Fruit fly (Drosophila melanogaster) whole organism, embryonic: ENCODE data around the gene MsrA.
A peak's percentile ranks its signal among the peaks of the same experiment; 100 is the strongest.

Experiments used
- ATbp ChIP-seq: fragments of 200-800 bp; sonication (Bioruptor generic); optimal IDR thresholded peaks from 2 replicates; lab custom pipeline; 2017; ENCODE audit warnings: missing biosample characterization, mild to moderate bottlenecking, missing genetic modification characterization, missing genetic modification reagents
- CG1024 ChIP-seq: fragments of 200-800 bp; sonication (Bioruptor generic); IDR thresholded peaks from 2 replicates; pipeline ENCODE4 v1.3.6; 2022; ENCODE audit warnings: missing biosample characterization, missing genetic modification characterization
- CG10366 ChIP-seq: fragments of 200-800 bp; sonication (Bioruptor generic); IDR thresholded peaks from 2 replicates; pipeline ENCODE4 v1.3.6; 2022; ENCODE audit warnings: missing biosample characterization, missing genetic modification characterization
- CG11504 ChIP-seq: fragments of 200-800 bp; sonication (Bioruptor generic); optimal IDR thresholded peaks from 3 replicates; lab custom pipeline; 2019; ENCODE audit warnings: missing biosample characterization, mild to moderate bottlenecking, missing genetic modification characterization, moderate library complexity
- CG11695 ChIP-seq: fragments of 200-800 bp; sonication (Bioruptor generic); IDR thresholded peaks from 3 replicates; pipeline ENCODE4 v1.3.6; 2022; ENCODE audit warnings: missing biosample characterization, missing genetic modification characterization
- CG12659 ChIP-seq: fragments of 200-800 bp; sonication (Bioruptor generic); optimal IDR thresholded peaks from 3 replicates; lab custom pipeline; 2017; ENCODE audit warnings: mild to moderate bottlenecking, missing biosample characterization, missing genetic modification reagents, missing genetic modification characterization
- CG12769 ChIP-seq: fragments of 200-800 bp; sonication (Bioruptor generic); optimal IDR thresholded peaks from 2 replicates; lab custom pipeline; 2019; ENCODE audit warnings: missing biosample characterization, mild to moderate bottlenecking, missing genetic modification characterization, moderate library complexity
- CG13123 ChIP-seq: fragments of 200-800 bp; sonication (Bioruptor generic); optimal IDR thresholded peaks from 2 replicates; lab custom pipeline; 2016; ENCODE audit warnings: missing biosample characterization, missing genetic modification characterization
- CG14710 ChIP-seq: fragments of 200-800 bp; sonication (Bioruptor generic); optimal IDR thresholded peaks from 3 replicates; lab custom pipeline; 2019; ENCODE audit warnings: missing biosample characterization, mild to moderate bottlenecking, missing genetic modification characterization, moderate library complexity
- CG15011 ChIP-seq: fragments of 200-800 bp; sonication (Bioruptor generic); optimal IDR thresholded peaks from 3 replicates; lab custom pipeline; 2018; ENCODE audit warnings: missing biosample characterization, mild to moderate bottlenecking, missing genetic modification characterization
- CG17385 ChIP-seq: fragments of 200-800 bp; sonication (Bioruptor generic); optimal IDR thresholded peaks from 3 replicates; lab custom pipeline; 2018; ENCODE audit warnings: missing biosample characterization, mild to moderate bottlenecking, missing genetic modification characterization
- CG17912 ChIP-seq: fragments of 200-800 bp; sonication (Bioruptor generic); optimal IDR thresholded peaks from 2 replicates; lab custom pipeline; 2018; ENCODE audit warnings: missing biosample characterization, mild to moderate bottlenecking, missing genetic modification characterization
- CG2116 ChIP-seq: fragments of 200-800 bp; sonication (Bioruptor generic); optimal IDR thresholded peaks from 3 replicates; lab custom pipeline; 2018; ENCODE audit warnings: missing biosample characterization, mild to moderate bottlenecking, missing genetic modification characterization
- CG2120 ChIP-seq: fragments of 200-800 bp; sonication (Bioruptor generic); optimal IDR thresholded peaks from 3 replicates; lab custom pipeline; 2016; ENCODE audit warnings: missing biosample characterization, missing genetic modification characterization
- CG2678 ChIP-seq: fragments of 200-800 bp; sonication (Bioruptor generic); optimal IDR thresholded peaks from 3 replicates; lab custom pipeline; 2019; ENCODE audit warnings: missing biosample characterization, mild to moderate bottlenecking, missing genetic modification characterization, moderate library complexity
- CG2889 ChIP-seq: fragments of 200-800 bp; sonication (Bioruptor generic); IDR thresholded peaks from 3 replicates; pipeline ENCODE4 v1.3.6; 2022; ENCODE audit warnings: missing biosample characterization, missing genetic modification characterization
- CG3163 ChIP-seq: fragments of 200-800 bp; sonication (Bioruptor generic); optimal IDR thresholded peaks from 3 replicates; lab custom pipeline; 2016; ENCODE audit warnings: missing biosample characterization, missing genetic modification characterization
- CG32532 ChIP-seq: fragments of 200-800 bp; sonication (Bioruptor generic); IDR thresholded peaks from 2 replicates; pipeline ENCODE4 v1.3.6; 2022; ENCODE audit warnings: missing biosample characterization, missing genetic modification characterization
- CG32772 ChIP-seq: fragments of 200-800 bp; sonication (Bioruptor generic); IDR thresholded peaks from 2 replicates; pipeline ENCODE4 v1.3.6; 2022; ENCODE audit warnings: missing biosample characterization, missing genetic modification characterization
- CG42726 ChIP-seq: fragments of 200-800 bp; sonication (Bioruptor generic); IDR thresholded peaks from 2 replicates; pipeline ENCODE4 v1.3.6; 2022; ENCODE audit warnings: missing biosample characterization, missing genetic modification characterization; ENCODE audit not compliant: partially characterized antibody
- CG7963 ChIP-seq: fragments of 200-800 bp; sonication (Bioruptor generic); IDR thresholded peaks from 3 replicates; pipeline ENCODE4 v1.3.6; 2022; ENCODE audit warnings: missing biosample characterization, missing genetic modification characterization; ENCODE audit not compliant: partially characterized antibody
- CG8290 ChIP-seq, 3 experiments: fragments of 200-800 bp; sonication (Bioruptor generic); optimal IDR thresholded peaks; 2 replicates each; lab custom pipeline; 2016 to 2019; ENCODE audit warnings: missing biosample characterization in 3 of 3, missing genetic modification characterization in 3 of 3, mild to moderate bottlenecking in 2 of 3, moderate library complexity in 1 of 3
- CG8388 ChIP-seq: fragments of 200-800 bp; sonication (Bioruptor generic); optimal IDR thresholded peaks from 2 replicates; lab custom pipeline; 2019; ENCODE audit warnings: missing biosample characterization, mild to moderate bottlenecking, missing genetic modification characterization, moderate library complexity
- CG8944 ChIP-seq: fragments of 200-800 bp; sonication (Bioruptor generic); optimal IDR thresholded peaks from 3 replicates; lab custom pipeline; 2016; ENCODE audit warnings: missing biosample characterization, missing genetic modification characterization
- CG9817 ChIP-seq: fragments of 200-800 bp; sonication (Bioruptor generic); optimal IDR thresholded peaks from 2 replicates; lab custom pipeline; 2018; ENCODE audit warnings: missing biosample characterization, mild to moderate bottlenecking, missing genetic modification characterization, moderate library complexity
- Deaf1 ChIP-seq: fragments of 200-800 bp; optimal IDR thresholded peaks from 3 replicates; lab custom pipeline; 2019; ENCODE audit warnings: missing biosample characterization, mild to moderate bottlenecking, missing genetic modification characterization, moderate library complexity
- Dll ChIP-seq: fragments of 200-800 bp; sonication (Bioruptor generic); IDR thresholded peaks from 4 replicates; pipeline ENCODE4 v1.3.6; 2022; ENCODE audit warnings: missing biosample characterization, missing genetic modification characterization; ENCODE audit not compliant: partially characterized antibody
- Dref ChIP-seq: fragments of 200-800 bp; sonication (Bioruptor generic); IDR thresholded peaks from 2 replicates; pipeline ENCODE4 v1.3.6; 2022; ENCODE audit warnings: missing biosample characterization, missing genetic modification characterization
- Fer3 ChIP-seq: fragments of 200-800 bp; sonication (Bioruptor generic); optimal IDR thresholded peaks from 2 replicates; lab custom pipeline; 2018; ENCODE audit warnings: missing biosample characterization, mild to moderate bottlenecking, missing genetic modification characterization, moderate library complexity
- Gsc ChIP-seq: fragments of 200-800 bp; sonication (Bioruptor generic); IDR thresholded peaks from 2 replicates; pipeline ENCODE4 v1.3.6; 2022; ENCODE audit warnings: missing biosample characterization, missing genetic modification characterization
- HLH3B ChIP-seq: fragments of 200-800 bp; sonication (Bioruptor generic); IDR thresholded peaks from 2 replicates; pipeline ENCODE4 v1.3.6; 2022; ENCODE audit warnings: missing biosample characterization, missing genetic modification characterization
- Jarid2 ChIP-seq: fragments of 200-800 bp; sonication (Bioruptor generic); optimal IDR thresholded peaks from 3 replicates; lab custom pipeline; 2017; ENCODE audit warnings: mild to moderate bottlenecking, missing biosample characterization, missing genetic modification reagents, missing genetic modification characterization
- Lhr ChIP-seq: fragments of 200-800 bp; sonication (Bioruptor generic); optimal IDR thresholded peaks from 3 replicates; lab custom pipeline; 2017; ENCODE audit warnings: mild to moderate bottlenecking, missing biosample characterization, missing genetic modification reagents, missing genetic modification characterization
- Med ChIP-seq: fragments of 200-800 bp; sonication (Bioruptor generic); peaks from one replicate; lab custom pipeline; 2016; ENCODE audit warnings: missing biosample characterization, missing genetic modification characterization, mild to moderate bottlenecking, inconsistent platforms, moderate library complexity
- Sin3A ChIP-seq: fragments of >200 bp; optimal IDR thresholded peaks from 2 replicates; lab custom pipeline; 2018
- Trl ChIP-seq, 3 experiments: fragments of >200 bp in 2 of 3; fragments of 200-800 bp in 1 of 3; sonication (Bioruptor generic) in 1 of 3; optimal IDR thresholded peaks; 2 replicates in 1 of 3; 3 replicates in 2 of 3; lab custom pipeline; 2016 to 2017; ENCODE audit warnings: missing biosample characterization in 1 of 3, missing genetic modification characterization in 1 of 3
- cg ChIP-seq: fragments of 200-800 bp; sonication (Bioruptor generic); optimal IDR thresholded peaks from 3 replicates; lab custom pipeline; 2019; ENCODE audit warnings: missing biosample characterization, mild to moderate bottlenecking, missing genetic modification characterization, moderate library complexity
- chif ChIP-seq, 2 experiments: fragments of 200-800 bp; sonication (Bioruptor generic); optimal IDR thresholded peaks; 3 replicates each; lab custom pipeline; 2016; ENCODE audit warnings: missing biosample characterization in 2 of 2, missing genetic modification characterization in 2 of 2
- chinmo ChIP-seq: fragments of 200-800 bp; sonication (Bioruptor generic); IDR thresholded peaks from 4 replicates; pipeline ENCODE4 v1.3.6; 2022; ENCODE audit warnings: missing biosample characterization, missing genetic modification characterization; ENCODE audit not compliant: partially characterized antibody
- crc ChIP-seq: fragments of 200-800 bp; sonication (Bioruptor generic); optimal IDR thresholded peaks from 2 replicates; lab custom pipeline; 2016; ENCODE audit warnings: missing biosample characterization, missing genetic modification characterization
- dmrt11E ChIP-seq: fragments of 200-800 bp; sonication (Bioruptor generic); optimal IDR thresholded peaks from 3 replicates; lab custom pipeline; 2018; ENCODE audit warnings: missing biosample characterization, mild to moderate bottlenecking, missing genetic modification characterization, moderate library complexity
- grn ChIP-seq: fragments of 200-800 bp; sonication (Bioruptor generic); optimal IDR thresholded peaks from 3 replicates; lab custom pipeline; 2017; ENCODE audit warnings: missing biosample characterization, missing genetic modification characterization
- ham ChIP-seq: fragments of 200-800 bp; sonication (Bioruptor generic); IDR thresholded peaks from 2 replicates; pipeline ENCODE4 v1.3.6; 2022; ENCODE audit warnings: missing biosample characterization, missing genetic modification characterization
- jigr1 ChIP-seq: fragments of 200-800 bp; sonication (Bioruptor generic); IDR thresholded peaks from 3 replicates; pipeline ENCODE4 v1.3.6; 2022; ENCODE audit warnings: missing biosample characterization, missing genetic modification characterization
- jumu ChIP-seq: fragments of 200-800 bp; sonication (Bioruptor generic); optimal IDR thresholded peaks from 3 replicates; lab custom pipeline; 2016; ENCODE audit warnings: missing biosample characterization, missing genetic modification characterization
- kay ChIP-seq: fragments of 200-800 bp; sonication (Bioruptor generic); optimal IDR thresholded peaks from 2 replicates; lab custom pipeline; 2016; ENCODE audit warnings: missing biosample characterization, missing genetic modification characterization
- nom ChIP-seq: fragments of 200-800 bp; sonication (Bioruptor generic); optimal IDR thresholded peaks from 2 replicates; lab custom pipeline; 2017; ENCODE audit warnings: missing biosample characterization, missing genetic modification characterization, mild to moderate bottlenecking, moderate library complexity, missing genetic modification reagents
- odd ChIP-seq: fragments of 200-800 bp; sonication (Bioruptor generic); optimal IDR thresholded peaks from 2 replicates; lab custom pipeline; 2017; ENCODE audit warnings: missing biosample characterization, mild to moderate bottlenecking, missing genetic modification characterization
- pzg ChIP-seq: fragments of 200-800 bp; sonication (Bioruptor generic); optimal IDR thresholded peaks from 3 replicates; lab custom pipeline; 2018; ENCODE audit warnings: missing biosample characterization, mild to moderate bottlenecking, missing genetic modification characterization, moderate library complexity
- sens ChIP-seq: fragments of 200-800 bp; sonication (Bioruptor generic); peaks from one replicate; lab custom pipeline; 2016; ENCODE audit warnings: missing biosample characterization, missing genetic modification characterization
- sisA ChIP-seq: fragments of 200-800 bp; sonication (Bioruptor generic); IDR thresholded peaks from 2 replicates; pipeline ENCODE4 v1.3.6; 2022; ENCODE audit warnings: missing biosample characterization, missing genetic modification characterization

MsrA gene

DNA sequence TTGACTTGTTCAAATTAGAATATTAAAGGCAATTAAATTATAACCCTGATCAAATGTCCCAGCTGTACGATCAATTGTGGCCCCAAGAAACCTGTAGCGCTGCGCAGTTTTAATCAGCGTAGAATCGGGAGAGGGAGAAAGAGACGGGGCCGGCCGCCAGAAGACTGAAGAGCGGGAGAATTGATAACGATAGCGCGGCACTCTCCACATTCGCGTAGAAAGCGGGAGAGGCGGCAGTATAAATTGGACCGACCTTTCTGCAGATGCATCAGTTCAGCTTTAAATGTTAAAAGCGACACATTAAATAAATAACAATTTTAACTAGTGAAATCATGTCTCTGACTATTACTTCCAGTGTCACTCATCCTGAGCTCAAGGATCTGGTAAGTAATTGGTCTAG lies at the start of gene MsrA:
MsrA (plus strand) TSS at position 266 of the 400 bp plus-strand sequence.
- TF ChIP-seq odd (GFP tag; lab: Kevin White, UChicago), result no peak
- no peak for TF ChIP-seq jumu (GFP tag; lab: Kevin White, UChicago)
- TF ChIP-seq CG8388, result no peak
- TF ChIP-seq CG9817 (tag; lab: Kevin White, UChicago), result no peak
- no peak for TF ChIP-seq cg (GFP tag; lab: Kevin White, UChicago)
- TF ChIP-seq CG42726 (GFP tag; lab: Robert Waterston, UW), result no peak
- peak; percentile 72 to 74 for TF ChIP-seq Trl (optimal IDR thresholded peaks at IDR 0.05; lab: Kevin White, UChicago)
- TF ChIP-seq Trl (GFP tag; optimal IDR thresholded peaks at IDR 0.05; lab: Kevin White, UChicago), result no peak
- TF ChIP-seq Lhr (GFP tag; lab: Kevin White, UChicago), result no peak
- TF ChIP-seq CG2678 (tag; lab: Kevin White, UChicago), result no peak
- TF ChIP-seq ham, result no peak
- peak; percentile 58 for TF ChIP-seq nom (GFP tag; lab: Kevin White, UChicago)
- peak; percentile 45 for TF ChIP-seq grn (GFP tag; lab: Kevin White, UChicago)
- no peak for TF ChIP-seq Dll (GFP tag; lab: Robert Waterston, UW)
- TF ChIP-seq jigr1, result no peak
- TF ChIP-seq Med (GFP tag; lab: Kevin White, UChicago), result peak; percentile 44
- no peak for TF ChIP-seq CG8944 (GFP tag; lab: Kevin White, UChicago)
- no peak for TF ChIP-seq ATbp
- TF ChIP-seq CG32532 (GFP tag; lab: Robert Waterston, UW), result peak; percentile 35; the same call in 1 of the 2 replicates
- TF ChIP-seq CG12659 (GFP tag; lab: Kevin White, UChicago), result no peak
- no peak for TF ChIP-seq CG13123 (GFP tag; lab: Kevin White, UChicago)
- no peak for TF ChIP-seq pzg (GFP tag; lab: Kevin White, UChicago)
- TF ChIP-seq CG2889 (GFP tag; lab: Robert Waterston, UW), result no peak
- no peak for TF ChIP-seq dmrt11E (tag; lab: Kevin White, UChicago)
- no peak for TF ChIP-seq CG14710 (tag; lab: Kevin White, UChicago)
- no peak for TF ChIP-seq HLH3B
- no peak for TF ChIP-seq CG2116 (GFP tag; lab: Kevin White, UChicago)
- peak; percentile 35 for TF ChIP-seq CG12769 (tag; lab: Kevin White, UChicago)
- no peak for TF ChIP-seq crc (GFP tag; lab: Kevin White, UChicago)
- TF ChIP-seq chif (GFP tag; optimal IDR thresholded peaks at IDR 0.05; lab: Kevin White, UChicago), result no peak
- TF ChIP-seq CG11504, result no peak
- no peak for TF ChIP-seq CG17912 (GFP tag; lab: Kevin White, UChicago)
- peak; percentile 59 for TF ChIP-seq CG3163 (GFP tag; lab: Kevin White, UChicago)
- TF ChIP-seq Sin3A (lab: Kevin White, UChicago), result no peak
- TF ChIP-seq kay (GFP tag; lab: Kevin White, UChicago), result no peak
- TF ChIP-seq CG10366 (GFP tag; lab: Robert Waterston, UW), result no peak
- no peak for TF ChIP-seq CG2120
- TF ChIP-seq chinmo (GFP tag; lab: Robert Waterston, UW), result 0 out of 4 replicates have a peak, but pooled peaks have one; percentile 15
- no peak for TF ChIP-seq CG8290 (GFP tag; optimal IDR thresholded peaks at IDR 0.05; lab: Kevin White, UChicago)
- TF ChIP-seq CG8290 (tag; optimal IDR thresholded peaks at IDR 0.05; lab: Kevin White, UChicago), result no peak
- no peak for TF ChIP-seq Fer3 (tag; lab: Kevin White, UChicago)
- no peak for TF ChIP-seq CG32772
- no peak for TF ChIP-seq CG1024 (GFP tag; lab: Robert Waterston, UW)
- no peak for TF ChIP-seq Deaf1 (tag; lab: Kevin White, UChicago)
- peak; percentile 63 for TF ChIP-seq sens (GFP tag; lab: Kevin White, UChicago)
- TF ChIP-seq sisA (GFP tag; lab: Robert Waterston, UW), result no peak
- TF ChIP-seq CG15011 (GFP tag; lab: Kevin White, UChicago), result no peak
- TF ChIP-seq Jarid2, result peak; percentile 59
- TF ChIP-seq Gsc (GFP tag; lab: Robert Waterston, UW), result no peak
- peak; percentile 16 for TF ChIP-seq CG17385
- TF ChIP-seq CG7963 (GFP tag; lab: Robert Waterston, UW), result no peak
- no peak for TF ChIP-seq CG11695 (GFP tag; lab: Robert Waterston, UW)
- no peak for TF ChIP-seq Dref (GFP tag; lab: Robert Waterston, UW)
